Fruit fly (Drosophila melanogaster) whole organism, embryonic: ENCODE data around the gene Orp8.
A peak's percentile ranks its signal among the peaks of the same experiment; 100 is the strongest.

Source experiments
- Aef1 ChIP-seq: fragments of 200-800 bp; sonication (Bioruptor generic); IDR thresholded peaks from 3 replicates; pipeline ENCODE4 v1.3.6; 2022; ENCODE audit warnings: missing biosample characterization, missing genetic modification characterization
- Atf6 ChIP-seq: fragments of 200-800 bp; sonication (Bioruptor generic); IDR thresholded peaks from 2 replicates; pipeline ENCODE4 v1.3.6; 2022; ENCODE audit warnings: missing biosample characterization, missing genetic modification characterization
- Awh ChIP-seq: fragments of 200-800 bp; sonication (Bioruptor generic); IDR thresholded peaks from 2 replicates; pipeline ENCODE4, ENCODE4 v1.3.6; 2022; ENCODE audit warnings: missing biosample characterization, missing genetic modification characterization
- BEAF-32 ChIP-seq: fragments of 200-800 bp; sonication (Bioruptor generic); optimal IDR thresholded peaks from 3 replicates; lab custom pipeline; 2017; ENCODE audit warnings: missing biosample characterization, missing genetic modification characterization, mild to moderate bottlenecking, moderate library complexity, missing genetic modification reagents
- CG10209 ChIP-seq: fragments of 200-800 bp; sonication (Bioruptor generic); optimal IDR thresholded peaks from 3 replicates; lab custom pipeline; 2017; ENCODE audit warnings: missing biosample characterization, mild to moderate bottlenecking, missing genetic modification characterization, missing genetic modification reagents
- CG11093 ChIP-seq: fragments of 200-800 bp; sonication (Bioruptor generic); IDR thresholded peaks from 3 replicates; pipeline ENCODE4 v1.3.6; 2022; ENCODE audit warnings: missing biosample characterization, missing genetic modification characterization
- CG12071 ChIP-seq: fragments of 200-800 bp; sonication (Bioruptor generic); optimal IDR thresholded peaks from 3 replicates; lab custom pipeline; 2018; ENCODE audit warnings: missing biosample characterization, mild to moderate bottlenecking, missing genetic modification characterization
- CG12104 ChIP-seq: fragments of 200-800 bp; sonication (Bioruptor generic); optimal IDR thresholded peaks from 3 replicates; lab custom pipeline; 2016; ENCODE audit warnings: missing biosample characterization, missing genetic modification characterization
- CG12299 ChIP-seq: fragments of 200-800 bp; sonication (Bioruptor generic); optimal IDR thresholded peaks from 2 replicates; lab custom pipeline; 2018; ENCODE audit warnings: missing biosample characterization, mild to moderate bottlenecking, missing genetic modification characterization
- CG12659 ChIP-seq: fragments of 200-800 bp; sonication (Bioruptor generic); optimal IDR thresholded peaks from 3 replicates; lab custom pipeline; 2017; ENCODE audit warnings: mild to moderate bottlenecking, missing biosample characterization, missing genetic modification reagents, missing genetic modification characterization
- CG13775 ChIP-seq: fragments of 200-800 bp; sonication (Bioruptor generic); optimal IDR thresholded peaks from 3 replicates; lab custom pipeline; 2017; ENCODE audit warnings: missing biosample characterization, mild to moderate bottlenecking, missing genetic modification characterization
- CG1602 ChIP-seq: fragments of 200-800 bp; sonication (Bioruptor generic); optimal IDR thresholded peaks from 3 replicates; lab custom pipeline; 2016; ENCODE audit warnings: missing biosample characterization, missing genetic modification characterization
- CG16779 ChIP-seq: fragments of 200-800 bp; sonication (Bioruptor generic); IDR thresholded peaks from 2 replicates; pipeline ENCODE4 v1.3.6; 2022; ENCODE audit warnings: missing biosample characterization, missing genetic modification characterization
- CG17359 ChIP-seq: fragments of 200-800 bp; sonication (Bioruptor generic); optimal IDR thresholded peaks from 3 replicates; lab custom pipeline; 2018; ENCODE audit warnings: missing biosample characterization, mild to moderate bottlenecking, missing genetic modification characterization, moderate library complexity
- CG1792 ChIP-seq: fragments of 200-800 bp; sonication (Bioruptor generic); optimal IDR thresholded peaks from 2 replicates; lab custom pipeline; 2016; ENCODE audit warnings: missing biosample characterization, missing genetic modification characterization
- CG18011 ChIP-seq: fragments of 200-800 bp; sonication (Bioruptor generic); optimal IDR thresholded peaks from 2 replicates; lab custom pipeline; 2017; ENCODE audit warnings: missing biosample characterization, missing genetic modification characterization, mild to moderate bottlenecking, moderate library complexity, missing genotype
- CG1832 ChIP-seq: fragments of 200-800 bp; sonication (Bioruptor generic); optimal IDR thresholded peaks from 2 replicates; lab custom pipeline; 2017; ENCODE audit warnings: missing biosample characterization, mild to moderate bottlenecking, missing genetic modification characterization, inconsistent platforms
- CG18764 ChIP-seq: fragments of 200-800 bp; sonication (Bioruptor generic); optimal IDR thresholded peaks from 3 replicates; lab custom pipeline; 2016; ENCODE audit warnings: missing biosample characterization, missing genetic modification characterization
- CG2712 ChIP-seq: fragments of 200-800 bp; optimal IDR thresholded peaks from 3 replicates; lab custom pipeline; 2019; ENCODE audit warnings: missing biosample characterization, mild to moderate bottlenecking, missing genetic modification characterization, moderate library complexity
- CG30020 ChIP-seq: fragments of 200-800 bp; optimal IDR thresholded peaks from 2 replicates; lab custom pipeline; 2019; ENCODE audit warnings: missing biosample characterization, mild to moderate bottlenecking, missing genetic modification characterization, moderate library complexity
- CG3163 ChIP-seq: fragments of 200-800 bp; sonication (Bioruptor generic); optimal IDR thresholded peaks from 3 replicates; lab custom pipeline; 2016; ENCODE audit warnings: missing biosample characterization, missing genetic modification characterization
- CG34376 ChIP-seq: fragments of 200-800 bp; sonication (Bioruptor generic); optimal IDR thresholded peaks from 2 replicates; lab custom pipeline; 2018; ENCODE audit warnings: missing biosample characterization, mild to moderate bottlenecking, missing genetic modification characterization
- CG4282 ChIP-seq: fragments of 200-800 bp; sonication (Bioruptor generic); optimal IDR thresholded peaks from 2 replicates; lab custom pipeline; 2016; ENCODE audit warnings: missing biosample characterization, missing genetic modification characterization
- CG4328 ChIP-seq: fragments of 200-800 bp; sonication (Bioruptor generic); optimal IDR thresholded peaks from 3 replicates; lab custom pipeline; 2017; ENCODE audit warnings: missing biosample characterization, missing genetic modification reagents, missing genetic modification characterization
- CG7271 ChIP-seq: fragments of 200-800 bp; sonication (Bioruptor generic); optimal IDR thresholded peaks from 2 replicates; lab custom pipeline; 2018; ENCODE audit warnings: missing biosample characterization, mild to moderate bottlenecking, missing genetic modification characterization, moderate library complexity
- CG8359 ChIP-seq: fragments of 200-800 bp; sonication (Bioruptor generic); optimal IDR thresholded peaks from 2 replicates; lab custom pipeline; 2017; ENCODE audit warnings: missing biosample characterization, mild to moderate bottlenecking, missing genetic modification characterization, borderline replicate concordance
- CG8388 ChIP-seq: fragments of 200-800 bp; sonication (Bioruptor generic); optimal IDR thresholded peaks from 2 replicates; lab custom pipeline; 2019; ENCODE audit warnings: missing biosample characterization, mild to moderate bottlenecking, missing genetic modification characterization, moderate library complexity
- CG9437 ChIP-seq: fragments of 200-800 bp; sonication (Bioruptor generic); optimal IDR thresholded peaks from 2 replicates; lab custom pipeline; 2018; ENCODE audit warnings: missing biosample characterization, mild to moderate bottlenecking, missing genetic modification characterization
- Camta ChIP-seq: fragments of 200-800 bp; sonication (Bioruptor generic); optimal IDR thresholded peaks from 2 replicates; lab custom pipeline; 2016; ENCODE audit warnings: missing biosample characterization, missing genetic modification characterization
- Gug ChIP-seq: fragments of 200-800 bp; sonication (Bioruptor generic); IDR thresholded peaks from 4 replicates; pipeline ENCODE4 v1.3.6; 2022; ENCODE audit warnings: missing biosample characterization, missing genetic modification characterization
- MBD-R2 ChIP-seq: fragments of 200-800 bp; sonication (Bioruptor generic); IDR thresholded peaks from 2 replicates; pipeline ENCODE4 v1.3.6; 2022; ENCODE audit warnings: missing biosample characterization, missing genetic modification characterization
- NK7.1 ChIP-seq: fragments of 200-800 bp; sonication (Bioruptor generic); optimal IDR thresholded peaks from 3 replicates; lab custom pipeline; 2016; ENCODE audit warnings: missing biosample characterization, missing genetic modification characterization
- Oli ChIP-seq: fragments of 200-800 bp; sonication (Bioruptor generic); optimal IDR thresholded peaks from 2 replicates; lab custom pipeline; 2018; ENCODE audit warnings: missing biosample characterization, mild to moderate bottlenecking, missing genetic modification characterization, moderate library complexity
- Scr ChIP-seq: fragments of 200-800 bp; sonication (Bioruptor generic); IDR thresholded peaks from 2 replicates; pipeline ENCODE4 v1.3.6; 2022; ENCODE audit warnings: missing biosample characterization, missing genetic modification characterization; ENCODE audit not compliant: partially characterized antibody
- Vsx1 ChIP-seq: fragments of 200-800 bp; sonication (Bioruptor generic); optimal IDR thresholded peaks from 2 replicates; lab custom pipeline; 2017; ENCODE audit warnings: missing biosample characterization, mild to moderate bottlenecking, missing genetic modification characterization, missing genetic modification reagents
- Xrp1 ChIP-seq: fragments of 200-800 bp; sonication (Bioruptor generic); IDR thresholded peaks from 2 replicates; pipeline ENCODE4 v1.3.6; 2022; ENCODE audit warnings: missing biosample characterization, missing genetic modification characterization
- abd-A ChIP-seq: fragments of 200-800 bp; sonication (Bioruptor generic); optimal IDR thresholded peaks from 3 replicates; lab custom pipeline; 2019; ENCODE audit warnings: missing biosample characterization, mild to moderate bottlenecking, missing genetic modification characterization, moderate library complexity
- bcd ChIP-seq: fragments of 200-800 bp; sonication (Bioruptor generic); optimal IDR thresholded peaks from 2 replicates; lab custom pipeline; 2017; ENCODE audit warnings: missing biosample characterization, mild to moderate bottlenecking, missing genetic modification characterization
- cas ChIP-seq: fragments of 200-800 bp; sonication (Bioruptor generic); IDR thresholded peaks from 2 replicates; pipeline ENCODE4 v1.3.6; 2022; ENCODE audit warnings: missing biosample characterization, missing genetic modification characterization
- gsb ChIP-seq: fragments of 200-800 bp; sonication (Bioruptor generic); IDR thresholded peaks from 2 replicates; pipeline ENCODE4 v1.3.6; 2022; ENCODE audit warnings: missing biosample characterization, missing genetic modification characterization
- nau ChIP-seq: fragments of 200-800 bp; sonication (Bioruptor generic); optimal IDR thresholded peaks from 3 replicates; lab custom pipeline; 2017; ENCODE audit warnings: missing biosample characterization, mild to moderate bottlenecking, missing genetic modification characterization, missing genetic modification reagents
- peb ChIP-seq: fragments of 200-800 bp; sonication (Bioruptor generic); IDR thresholded peaks from 2 replicates; pipeline ENCODE4 v1.3.6; 2022; ENCODE audit warnings: missing biosample characterization, missing genetic modification characterization
- phol ChIP-seq: fragments of 200-800 bp; sonication (Bioruptor generic); optimal IDR thresholded peaks from 3 replicates; lab custom pipeline; 2018; ENCODE audit warnings: missing biosample characterization, mild to moderate bottlenecking, missing genetic modification characterization, moderate library complexity
- pnt ChIP-seq: fragments of 200-800 bp; sonication (Bioruptor generic); optimal IDR thresholded peaks from 3 replicates; lab custom pipeline; 2016; ENCODE audit warnings: missing biosample characterization, missing genetic modification characterization
- scrt ChIP-seq: fragments of 200-800 bp; sonication (Bioruptor generic); optimal IDR thresholded peaks from 2 replicates; lab custom pipeline; 2018; ENCODE audit warnings: missing biosample characterization, mild to moderate bottlenecking, missing genetic modification characterization, moderate library complexity
- slbo ChIP-seq: fragments of 200-800 bp; sonication (Bioruptor generic); IDR thresholded peaks from 2 replicates; pipeline ENCODE4 v1.3.6; 2022; ENCODE audit warnings: missing biosample characterization, missing genetic modification characterization
- sr ChIP-seq: fragments of 200-800 bp; sonication (Bioruptor generic); IDR thresholded peaks from 3 replicates; pipeline ENCODE4 v1.3.6; 2022; ENCODE audit warnings: missing biosample characterization, missing genetic modification characterization
- sug ChIP-seq: fragments of 200-800 bp; optimal IDR thresholded peaks from 2 replicates; lab custom pipeline; 2019; ENCODE audit warnings: missing biosample characterization, mild to moderate bottlenecking, missing genetic modification characterization, moderate library complexity
- unc-4 ChIP-seq: fragments of 200-800 bp; sonication (Bioruptor generic); IDR thresholded peaks from 2 replicates; pipeline ENCODE4 v1.3.6; 2022; ENCODE audit warnings: missing biosample characterization, missing genetic modification characterization; ENCODE audit not compliant: partially characterized antibody

Gene Orp8

DNA sequence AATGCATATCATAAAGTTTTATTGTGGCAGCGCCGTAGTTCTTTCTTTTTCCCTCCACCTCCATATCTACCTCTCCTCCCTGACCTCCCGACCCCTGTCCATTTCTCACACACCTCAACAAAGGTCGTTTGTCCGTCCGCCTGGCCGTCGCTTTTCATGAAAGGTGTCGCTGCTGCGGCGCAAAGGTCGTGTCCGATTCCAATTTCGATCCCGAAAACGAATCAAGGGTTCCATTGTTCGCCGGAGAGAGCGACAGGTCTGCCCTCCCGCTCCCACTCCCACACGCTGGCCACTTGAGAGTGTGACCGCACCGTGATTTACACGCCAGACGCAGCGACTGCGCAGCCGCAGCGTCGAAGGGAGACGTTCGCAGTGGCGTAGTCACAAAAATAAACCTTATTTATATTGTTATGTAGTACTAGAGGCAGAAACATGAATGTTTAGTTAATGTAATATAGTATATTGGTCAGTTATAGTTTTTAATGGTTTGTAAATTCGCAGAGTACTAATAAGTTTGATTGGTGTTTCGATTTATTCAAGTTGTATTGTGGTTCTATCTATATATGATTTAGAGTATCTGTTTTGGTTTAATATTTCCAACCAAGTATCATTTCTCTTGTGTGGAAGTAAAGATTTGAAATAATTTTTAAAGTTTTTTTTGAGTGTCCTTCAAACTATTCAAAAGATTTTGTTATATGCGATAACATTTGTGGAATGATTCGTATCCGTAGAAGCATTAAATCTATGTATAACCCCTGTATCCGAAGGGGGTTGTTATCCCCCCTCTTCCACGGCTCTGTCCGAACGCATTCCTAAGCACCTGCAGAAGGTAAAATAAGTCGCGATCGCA, 16.9 kb upstream of the Orp8 start (continued):
- TF ChIP-seq Scr (GFP tag; lab: Robert Waterston, UW), result no peak
- TF ChIP-seq cas, result no peak
- peak; percentile 56 for TF ChIP-seq CG8388
- no peak for TF ChIP-seq CG16779 (GFP tag; lab: Robert Waterston, UW)
- TF ChIP-seq peb, result no peak
- no peak for TF ChIP-seq MBD-R2 (GFP tag; lab: Robert Waterston, UW)
- peak; percentile 58 for TF ChIP-seq Xrp1
- TF ChIP-seq nau (GFP tag; lab: Kevin White, UChicago), result no peak
- TF ChIP-seq CG12104, result peak; percentile 9
- no peak for TF ChIP-seq CG4282 (GFP tag; lab: Kevin White, UChicago)
- TF ChIP-seq NK7.1 (GFP tag; lab: Kevin White, UChicago), result no peak
- TF ChIP-seq CG34376, result no peak
- no peak for TF ChIP-seq unc-4 (GFP tag; lab: Robert Waterston, UW)
- no peak for TF ChIP-seq CG1792 (GFP tag; lab: Kevin White, UChicago)
- no peak for TF ChIP-seq Atf6
- peak; percentile 26; the same call in 1 of the 4 replicates for TF ChIP-seq Gug (GFP tag; lab: Robert Waterston, UW)
- TF ChIP-seq sug (tag; lab: Kevin White, UChicago), result no peak
- no peak for TF ChIP-seq bcd (GFP tag; lab: Kevin White, UChicago)
- TF ChIP-seq CG12659 (GFP tag; lab: Kevin White, UChicago), result no peak
- peak; percentile 59 for TF ChIP-seq CG1832
- TF ChIP-seq CG18764 (GFP tag; lab: Kevin White, UChicago), result peak; percentile 41
- TF ChIP-seq CG11093 (GFP tag; lab: Robert Waterston, UW), result 0 out of 3 replicates have a peak, but pooled peaks have one; percentile 31
- TF ChIP-seq scrt, result no peak
- no peak for TF ChIP-seq CG12071
- TF ChIP-seq Camta (GFP tag; lab: Kevin White, UChicago), result peak; percentile 32
- no peak for TF ChIP-seq slbo
- TF ChIP-seq CG1602 (GFP tag; lab: Kevin White, UChicago), result peak; percentile 66
- peak; percentile 53; the same call in 1 of the 2 replicates for TF ChIP-seq Awh
- peak; percentile 59 for TF ChIP-seq pnt (GFP tag; lab: Kevin White, UChicago)
- no peak for TF ChIP-seq gsb (GFP tag; lab: Robert Waterston, UW)
- TF ChIP-seq CG8359 (GFP tag; lab: Kevin White, UChicago), result peak; percentile 33
- no peak for TF ChIP-seq Vsx1 (GFP tag; lab: Kevin White, UChicago)
- peak; percentile 68 for TF ChIP-seq CG13775 (GFP tag; lab: Kevin White, UChicago)
- 0 out of 3 replicates have a peak, but pooled peaks have one; percentile 2 for TF ChIP-seq sr (GFP tag; lab: Robert Waterston, UW)
- peak; percentile 75 for TF ChIP-seq Oli (tag; lab: Kevin White, UChicago)
- no peak for TF ChIP-seq BEAF-32 (GFP tag; lab: Kevin White, UChicago)
- peak; percentile 65 for TF ChIP-seq phol (tag; lab: Kevin White, UChicago)
- TF ChIP-seq CG9437 (GFP tag; lab: Kevin White, UChicago), result peak; percentile 67
- no peak for TF ChIP-seq abd-A (tag; lab: Kevin White, UChicago)
- no peak for TF ChIP-seq CG17359
- TF ChIP-seq CG2712 (tag; lab: Kevin White, UChicago), result peak; percentile 84
- peak; percentile 67 for TF ChIP-seq CG10209
- TF ChIP-seq CG7271 (tag; lab: Kevin White, UChicago), result peak; percentile 43
- TF ChIP-seq CG3163 (GFP tag; lab: Kevin White, UChicago), result no peak
- TF ChIP-seq CG12299 (tag; lab: Kevin White, UChicago), result no peak
- TF ChIP-seq CG4328 (GFP tag; lab: Kevin White, UChicago), result no peak
- no peak for TF ChIP-seq Aef1 (GFP tag; lab: Robert Waterston, UW)
- TF ChIP-seq CG18011, result no peak
- no peak for TF ChIP-seq CG30020
